Worm (Caenorhabditis elegans): ENCODE results near the gene fbxa-32.

fbxa-32 gene

DNA sequence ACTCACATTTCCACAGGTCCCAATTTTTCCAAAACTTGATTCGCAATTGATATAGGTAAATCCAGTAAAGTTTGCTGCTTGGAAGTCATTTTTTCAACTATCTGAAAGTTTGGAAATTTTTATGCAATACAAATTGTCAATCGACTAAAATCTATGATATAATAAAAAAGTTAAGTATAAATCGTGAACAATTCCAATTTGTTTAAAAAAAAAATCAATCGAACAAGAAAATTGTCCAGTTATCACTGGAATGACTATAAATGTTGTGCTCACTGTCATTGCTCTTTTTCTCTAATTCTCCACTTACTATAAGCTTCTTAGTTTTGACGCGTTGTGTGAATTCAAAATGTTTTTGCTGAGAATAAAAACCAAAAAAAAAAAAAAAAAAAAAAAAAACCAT, at the start of gene fbxa-32:
fbxa-32 (minus strand) TSS at position 101 of the 400 bp plus-strand sequence.
- TF ChIP-seq mbf-1 (tag; optimal IDR thresholded peaks at IDR 0.05), result no peak
- no peak for TF ChIP-seq R02D3.7 (tag; optimal IDR thresholded peaks at IDR 0.05)
- no peak for TF ChIP-seq elt-1 (tag; optimal IDR thresholded peaks at IDR 0.05)
- TF ChIP-seq blmp-1 (tag; optimal IDR thresholded peaks at IDR 0.05; ENCODE audit: insufficient read depth), result no peak
- TF ChIP-seq unc-55 (GFP tag; optimal IDR thresholded peaks at IDR 0.05), result no peak
- no peak for TF ChIP-seq gmeb-1 (tag; optimal IDR thresholded peaks at IDR 0.05)
- no peak for TF ChIP-seq skn-1 (tag; optimal IDR thresholded peaks at IDR 0.05)
- TF ChIP-seq ztf-1 (GFP tag; conservative IDR thresholded peaks at IDR 0.05), result no peak
- TF ChIP-seq Y55F3AM.14 (GFP tag; optimal IDR thresholded peaks at IDR 0.05), result no peak
- no peak for TF ChIP-seq mab-5 (tag; optimal IDR thresholded peaks at IDR 0.05)
- no peak for TF ChIP-seq nhr-10 (tag; optimal IDR thresholded peaks at IDR 0.05)
- no peak for TF ChIP-seq peb-1 (tag; optimal IDR thresholded peaks at IDR 0.05)
- no peak for TF ChIP-seq nhr-6 (tag; optimal IDR thresholded peaks at IDR 0.05)
- no peak for TF ChIP-seq nhr-23 (tag; optimal IDR thresholded peaks at IDR 0.05)

DNA sequence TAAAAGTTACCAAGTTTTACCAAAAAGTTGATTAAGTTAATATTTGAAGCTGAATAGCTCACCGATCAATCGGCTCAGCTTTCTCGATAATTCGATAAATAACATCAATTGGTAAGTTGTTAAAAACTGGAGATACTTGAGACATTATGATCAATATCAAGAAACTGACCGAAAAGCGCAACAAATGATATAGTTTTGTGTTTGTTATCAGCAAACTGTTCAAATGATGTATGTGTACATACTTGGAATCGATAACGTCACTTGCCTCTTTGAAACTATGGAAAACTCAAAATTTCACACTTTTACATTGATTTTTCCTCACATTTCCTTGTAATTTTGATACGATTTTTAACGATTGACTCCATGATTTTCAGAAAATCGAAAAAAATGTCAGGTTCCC, 46.0 kb upstream of the fbxa-32 start, which contains the start of the genes fbxa-80 and fbxa-19:
fbxa-80 (minus strand) TSS at position 173 of the 400 bp plus-strand sequence.
fbxa-19 (plus strand) TSS at position 364 of the 400 bp plus-strand sequence.
- no peak for TF ChIP-seq nhr-25 (tag; optimal IDR thresholded peaks at IDR 0.05)
- TF ChIP-seq snpc-4 (tag; optimal IDR thresholded peaks at IDR 0.05), result no peak
- peak; percentile 78 for TF ChIP-seq fos-1 (tag; optimal IDR thresholded peaks at IDR 0.05)

- no peak for TF ChIP-seq nhr-6 (tag; optimal IDR thresholded peaks at IDR 0.05)
- TF ChIP-seq nhr-12 (tag; optimal IDR thresholded peaks at IDR 0.05), result no peak
- TF ChIP-seq elt-3 (tag; optimal IDR thresholded peaks at IDR 0.05), result no peak
- TF ChIP-seq nhr-21 (tag; optimal IDR thresholded peaks at IDR 0.05), result no peak
- TF ChIP-seq snpc-4 (tag; optimal IDR thresholded peaks at IDR 0.05), result no peak
- TF ChIP-seq R02D3.7 (tag; optimal IDR thresholded peaks at IDR 0.05), result no peak
- TF ChIP-seq alr-1 (tag; optimal IDR thresholded peaks at IDR 0.05), result no peak
- no peak for TF ChIP-seq nhr-129 (tag; optimal IDR thresholded peaks at IDR 0.05)
- no peak for TF ChIP-seq fos-1 (tag; optimal IDR thresholded peaks at IDR 0.05)
- no peak for TF ChIP-seq ZK546.5 (tag; optimal IDR thresholded peaks at IDR 0.05)
- TF ChIP-seq nhr-23 (tag; optimal IDR thresholded peaks at IDR 0.05), result no peak
- TF ChIP-seq ceh-82 (tag; optimal IDR thresholded peaks at IDR 0.05), result no peak
- TF ChIP-seq lin-11 (tag; optimal IDR thresholded peaks at IDR 0.05), result no peak
- TF ChIP-seq sma-3 (GFP tag; optimal IDR thresholded peaks at IDR 0.05), result no peak
- TF ChIP-seq mbf-1 (tag; optimal IDR thresholded peaks at IDR 0.05), result no peak
- TF ChIP-seq nhr-237 (tag; optimal IDR thresholded peaks at IDR 0.05), result no peak
- no peak for TF ChIP-seq unc-62 (GFP tag; optimal IDR thresholded peaks at IDR 0.05)
- TF ChIP-seq unc-55 (GFP tag; optimal IDR thresholded peaks at IDR 0.05), result no peak
- no peak for TF ChIP-seq ztf-4 (tag; optimal IDR thresholded peaks at IDR 0.05)
- no peak for TF ChIP-seq sma-9 (GFP tag; optimal IDR thresholded peaks at IDR 0.05)
- no peak for TF ChIP-seq sma-9 (tag; optimal IDR thresholded peaks at IDR 0.05)
Observed at ce11 chrIII:1314283-1314682, 45.2 kb upstream of the fbxa-32 start.

DNA sequence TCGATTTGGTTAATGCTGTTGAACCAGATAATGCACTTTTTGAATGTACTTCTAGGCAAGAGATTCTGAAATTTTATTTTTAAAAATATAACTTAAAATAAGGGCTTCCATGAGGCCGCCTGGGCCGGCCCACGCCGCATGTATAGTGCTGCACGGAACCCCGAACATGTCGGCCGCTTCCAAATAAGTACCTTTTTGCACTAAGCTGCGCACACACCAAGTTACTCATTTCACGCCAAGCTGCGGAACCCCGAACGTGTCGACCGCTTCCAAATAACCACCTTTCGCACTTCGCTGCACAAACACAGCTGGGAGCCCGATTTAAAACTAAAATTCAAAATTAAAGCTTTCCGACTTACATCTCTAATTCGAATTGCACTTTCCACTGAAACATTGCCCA, 42.3 kb upstream of the fbxa-32 start:
- TF ChIP-seq ceh-82 (tag; optimal IDR thresholded peaks at IDR 0.05), result no peak
- TF ChIP-seq zag-1 (tag; optimal IDR thresholded peaks at IDR 0.05), result no peak
- no peak for TF ChIP-seq nhr-237 (tag; optimal IDR thresholded peaks at IDR 0.05)
- no peak for TF ChIP-seq elt-1 (tag; optimal IDR thresholded peaks at IDR 0.05)
- no peak for TF ChIP-seq blmp-1 (tag; optimal IDR thresholded peaks at IDR 0.05; ENCODE audit: insufficient read depth)
- no peak for TF ChIP-seq alr-1 (tag; optimal IDR thresholded peaks at IDR 0.05)
- TF ChIP-seq fos-1 (tag; optimal IDR thresholded peaks at IDR 0.05), result no peak
- no peak for TF ChIP-seq nhr-12 (tag; optimal IDR thresholded peaks at IDR 0.05)
- no peak for TF ChIP-seq R02D3.7 (tag; optimal IDR thresholded peaks at IDR 0.05)
- no peak for TF ChIP-seq nhr-129 (tag; optimal IDR thresholded peaks at IDR 0.05)
- no peak for TF ChIP-seq lin-13 (GFP tag; optimal IDR thresholded peaks at IDR 0.05)
- TF ChIP-seq unc-39 (tag; optimal IDR thresholded peaks at IDR 0.05), result no peak
- no peak for TF ChIP-seq nhr-21 (tag; optimal IDR thresholded peaks at IDR 0.05)
- TF ChIP-seq Y55F3AM.14 (GFP tag; optimal IDR thresholded peaks at IDR 0.05), result no peak
- no peak for TF ChIP-seq snpc-4 (tag; optimal IDR thresholded peaks at IDR 0.05)
- no peak for TF ChIP-seq sem-4 (tag; optimal IDR thresholded peaks at IDR 0.05)
- no peak for TF ChIP-seq peb-1 (tag; optimal IDR thresholded peaks at IDR 0.05)
- TF ChIP-seq nhr-25 (tag; optimal IDR thresholded peaks at IDR 0.05), result no peak
- TF ChIP-seq ceh-16 (tag; optimal IDR thresholded peaks at IDR 0.05), result no peak

Data from whole organism, L2 larva.